Fruit fly (Drosophila melanogaster) whole organism, embryonic: ENCODE results near the gene CG3348.

Source experiments
- Antp ChIP-seq: fragments of 200-800 bp; sonication (Bioruptor generic); optimal IDR thresholded peaks from 3 replicates; lab custom pipeline; 2016; ENCODE audit warnings: missing biosample characterization, missing genetic modification characterization
- B-H2 ChIP-seq: fragments of 200-800 bp; sonication (Bioruptor generic); optimal IDR thresholded peaks from 2 replicates; lab custom pipeline; 2018; ENCODE audit warnings: missing biosample characterization, mild to moderate bottlenecking, missing genetic modification characterization
- Bdp1 ChIP-seq: fragments of 200-800 bp; sonication (Bioruptor generic); optimal IDR thresholded peaks from 3 replicates; lab custom pipeline; 2016; ENCODE audit warnings: missing biosample characterization, missing genetic modification characterization
- CG10366 ChIP-seq: fragments of 200-800 bp; sonication (Bioruptor generic); IDR thresholded peaks from 2 replicates; pipeline ENCODE4 v1.3.6; 2022; ENCODE audit warnings: missing biosample characterization, missing genetic modification characterization
- CG10543 ChIP-seq: fragments of 200-800 bp; sonication (Bioruptor generic); optimal IDR thresholded peaks from 3 replicates; lab custom pipeline; 2017; ENCODE audit warnings: missing biosample characterization, mild to moderate bottlenecking, missing genetic modification characterization, moderate library complexity
- CG12299 ChIP-seq: fragments of 200-800 bp; sonication (Bioruptor generic); optimal IDR thresholded peaks from 2 replicates; lab custom pipeline; 2018; ENCODE audit warnings: missing biosample characterization, mild to moderate bottlenecking, missing genetic modification characterization
- CG13287 ChIP-seq: fragments of 200-800 bp; sonication (Bioruptor generic); IDR thresholded peaks from 2 replicates; pipeline ENCODE4 v1.3.6; 2022; ENCODE audit warnings: missing biosample characterization, missing genetic modification characterization; ENCODE audit not compliant: partially characterized antibody
- CG13424 ChIP-seq: fragments of 200-800 bp; sonication (Bioruptor generic); optimal IDR thresholded peaks from 2 replicates; lab custom pipeline; 2019; ENCODE audit warnings: missing biosample characterization, mild to moderate bottlenecking, missing genetic modification characterization, moderate library complexity
- CG13624 ChIP-seq: fragments of 200-800 bp; sonication (Bioruptor generic); optimal IDR thresholded peaks from 2 replicates; lab custom pipeline; 2016; ENCODE audit warnings: missing biosample characterization, missing genetic modification characterization
- CG14965 ChIP-seq: fragments of 200-800 bp; sonication (Bioruptor generic); optimal IDR thresholded peaks from 2 replicates; lab custom pipeline; 2016; ENCODE audit warnings: missing biosample characterization, missing genetic modification characterization, borderline replicate concordance
- CG15696 ChIP-seq: fragments of 200-800 bp; sonication (Bioruptor generic); optimal IDR thresholded peaks from 2 replicates; lab custom pipeline; 2019; ENCODE audit warnings: missing biosample characterization, mild to moderate bottlenecking, missing genetic modification characterization, moderate library complexity
- CG16813 ChIP-seq: fragments of 200-800 bp; sonication (Bioruptor generic); IDR thresholded peaks from 3 replicates; pipeline ENCODE4 v1.3.6; 2022; ENCODE audit warnings: missing biosample characterization, missing genetic modification characterization; ENCODE audit not compliant: partially characterized antibody
- CG17829 ChIP-seq: fragments of 200-800 bp; optimal IDR thresholded peaks from 2 replicates; lab custom pipeline; 2019; ENCODE audit warnings: missing biosample characterization, mild to moderate bottlenecking, missing genetic modification characterization, moderate library complexity
- CG18011 ChIP-seq: fragments of 200-800 bp; sonication (Bioruptor generic); optimal IDR thresholded peaks from 2 replicates; lab custom pipeline; 2017; ENCODE audit warnings: missing biosample characterization, missing genetic modification characterization, mild to moderate bottlenecking, moderate library complexity, missing genotype
- CG18764 ChIP-seq: fragments of 200-800 bp; sonication (Bioruptor generic); optimal IDR thresholded peaks from 3 replicates; lab custom pipeline; 2016; ENCODE audit warnings: missing biosample characterization, missing genetic modification characterization
- CG3065 ChIP-seq: fragments of 200-800 bp; sonication (Bioruptor generic); optimal IDR thresholded peaks from 2 replicates; lab custom pipeline; 2016; ENCODE audit warnings: missing biosample characterization, missing genetic modification characterization
- CG42726 ChIP-seq: fragments of 200-800 bp; sonication (Bioruptor generic); IDR thresholded peaks from 2 replicates; pipeline ENCODE4 v1.3.6; 2022; ENCODE audit warnings: missing biosample characterization, missing genetic modification characterization; ENCODE audit not compliant: partially characterized antibody
- CG4404 ChIP-seq: fragments of 200-800 bp; sonication (Bioruptor generic); IDR thresholded peaks from 2 replicates; pipeline ENCODE4 v1.3.6; 2022; ENCODE audit warnings: missing biosample characterization, missing genetic modification characterization
- CG6654 ChIP-seq: fragments of 200-800 bp; sonication (Bioruptor generic); optimal IDR thresholded peaks from 2 replicates; lab custom pipeline; 2017; ENCODE audit warnings: missing biosample characterization, mild to moderate bottlenecking, missing genetic modification characterization
- CG7372 ChIP-seq: fragments of 200-800 bp; sonication (Bioruptor generic); IDR thresholded peaks from 2 replicates; pipeline ENCODE4 v1.3.6; 2022; ENCODE audit warnings: missing biosample characterization, missing genetic modification characterization
- CG9215 ChIP-seq: fragments of 200-800 bp; sonication (Bioruptor generic); IDR thresholded peaks from 2 replicates; pipeline ENCODE4 v1.3.6; 2022; ENCODE audit warnings: missing biosample characterization, missing genetic modification characterization
- CHES-1-like ChIP-seq: fragments of 200-800 bp; sonication (Bioruptor generic); optimal IDR thresholded peaks from 2 replicates; lab custom pipeline; 2016; ENCODE audit warnings: missing biosample characterization, missing genetic modification characterization
- D ChIP-seq, 2 experiments: fragments of 200-800 bp in 1 of 2; fragments of >200 bp in 1 of 2; sonication (Bioruptor generic) in 1 of 2; optimal IDR thresholded peaks; 2 replicates in 1 of 2; 3 replicates in 1 of 2; lab custom pipeline; 2017; ENCODE audit warnings: mild to moderate bottlenecking in 1 of 2, missing biosample characterization in 1 of 2, missing genetic modification characterization in 1 of 2, missing genetic modification reagents in 1 of 2
- Drgx ChIP-seq: fragments of 200-800 bp; sonication (Bioruptor generic); IDR thresholded peaks from 2 replicates; pipeline ENCODE4 v1.3.6; 2022; ENCODE audit warnings: missing biosample characterization, missing genetic modification characterization
- Fer1 ChIP-seq: fragments of 200-800 bp; sonication (Bioruptor generic); optimal IDR thresholded peaks from 2 replicates; lab custom pipeline; 2017; ENCODE audit warnings: missing biosample characterization, mild to moderate bottlenecking, missing genetic modification characterization
- HLH54F ChIP-seq: fragments of 200-800 bp; sonication (Bioruptor generic); optimal IDR thresholded peaks from 3 replicates; lab custom pipeline; 2016; ENCODE audit warnings: missing biosample characterization, missing genetic modification characterization
- Hr39 ChIP-seq: fragments of >200 bp; optimal IDR thresholded peaks from 2 replicates; lab custom pipeline; 2017
- Hsf ChIP-seq: fragments of 200-800 bp; sonication (Bioruptor generic); optimal IDR thresholded peaks from 3 replicates; lab custom pipeline; 2016; ENCODE audit warnings: missing biosample characterization, missing genetic modification characterization
- Jarid2 ChIP-seq: fragments of 200-800 bp; sonication (Bioruptor generic); optimal IDR thresholded peaks from 3 replicates; lab custom pipeline; 2017; ENCODE audit warnings: mild to moderate bottlenecking, missing biosample characterization, missing genetic modification reagents, missing genetic modification characterization
- Opbp ChIP-seq: fragments of 200-800 bp; sonication (Bioruptor generic); IDR thresholded peaks from 3 replicates; pipeline ENCODE4 v1.3.6; 2022; ENCODE audit warnings: missing biosample characterization, missing genetic modification characterization; ENCODE audit not compliant: partially characterized antibody
- Side ChIP-seq: fragments of 200-800 bp; sonication (Bioruptor generic); optimal IDR thresholded peaks from 2 replicates; lab custom pipeline; 2016; ENCODE audit warnings: missing biosample characterization, missing genetic modification characterization
- Sry-δ ChIP-seq: fragments of 200-800 bp; sonication (Bioruptor generic); optimal IDR thresholded peaks from 2 replicates; lab custom pipeline; 2016; ENCODE audit warnings: missing biosample characterization, missing genetic modification characterization
- Xrp1 ChIP-seq: fragments of 200-800 bp; sonication (Bioruptor generic); IDR thresholded peaks from 2 replicates; pipeline ENCODE4 v1.3.6; 2022; ENCODE audit warnings: missing biosample characterization, missing genetic modification characterization
- YL-1 ChIP-seq: fragments of 200-800 bp; sonication (Bioruptor generic); optimal IDR thresholded peaks from 3 replicates; lab custom pipeline; 2017; ENCODE audit warnings: missing biosample characterization, mild to moderate bottlenecking, missing genetic modification characterization
- abd-A ChIP-seq: fragments of 200-800 bp; sonication (Bioruptor generic); optimal IDR thresholded peaks from 3 replicates; lab custom pipeline; 2019; ENCODE audit warnings: missing biosample characterization, mild to moderate bottlenecking, missing genetic modification characterization, moderate library complexity
- ac ChIP-seq: fragments of 200-800 bp; sonication (Bioruptor generic); optimal IDR thresholded peaks from 3 replicates; lab custom pipeline; 2017; ENCODE audit warnings: missing biosample characterization, mild to moderate bottlenecking, missing genetic modification characterization
- az2 ChIP-seq: fragments of 200-800 bp; sonication (Bioruptor generic); optimal IDR thresholded peaks from 3 replicates; lab custom pipeline; 2016; ENCODE audit warnings: missing biosample characterization, missing genetic modification characterization
- cg ChIP-seq: fragments of 200-800 bp; sonication (Bioruptor generic); optimal IDR thresholded peaks from 3 replicates; lab custom pipeline; 2019; ENCODE audit warnings: missing biosample characterization, mild to moderate bottlenecking, missing genetic modification characterization, moderate library complexity
- dm ChIP-seq: fragments of 200-800 bp; sonication (Bioruptor generic); optimal IDR thresholded peaks from 3 replicates; lab custom pipeline; 2016; ENCODE audit warnings: missing biosample characterization, missing genetic modification characterization
- dpn ChIP-seq, 2 experiments: fragments of 200-800 bp; sonication (Bioruptor generic); optimal IDR thresholded peaks; 3 replicates each; lab custom pipeline; 2016; ENCODE audit warnings: missing biosample characterization in 2 of 2, missing genetic modification characterization in 2 of 2
- fd3F ChIP-seq: fragments of 200-800 bp; sonication (Bioruptor generic); optimal IDR thresholded peaks from 2 replicates; lab custom pipeline; 2018; ENCODE audit warnings: missing biosample characterization, mild to moderate bottlenecking, missing genetic modification characterization, moderate library complexity
- gce ChIP-seq: fragments of 200-800 bp; sonication (Bioruptor generic); IDR thresholded peaks from 3 replicates; pipeline ENCODE4 v1.3.6; 2022; ENCODE audit warnings: missing biosample characterization, missing genetic modification characterization
- hb ChIP-seq: fragments of 200-800 bp; sonication (Bioruptor generic); IDR thresholded peaks from 3 replicates; pipeline ENCODE4 v1.3.6; 2022; ENCODE audit warnings: missing biosample characterization, missing genetic modification characterization; ENCODE audit not compliant: partially characterized antibody
- pho ChIP-seq: fragments of 200-800 bp; sonication (Bioruptor generic); optimal IDR thresholded peaks from 2 replicates; lab custom pipeline; 2016; ENCODE audit warnings: missing biosample characterization, missing genetic modification characterization
- pum ChIP-seq: fragments of 200-800 bp; sonication (Bioruptor generic); optimal IDR thresholded peaks from 2 replicates; lab custom pipeline; 2016; ENCODE audit warnings: missing biosample characterization, missing genetic modification characterization
- pzg ChIP-seq: fragments of 200-800 bp; sonication (Bioruptor generic); optimal IDR thresholded peaks from 3 replicates; lab custom pipeline; 2018; ENCODE audit warnings: missing biosample characterization, mild to moderate bottlenecking, missing genetic modification characterization, moderate library complexity
- sob ChIP-seq: fragments of 200-800 bp; sonication (Bioruptor generic); IDR thresholded peaks from 2 replicates; pipeline ENCODE4 v1.3.6; 2022; ENCODE audit warnings: missing biosample characterization, missing genetic modification characterization
- trh ChIP-seq: fragments of 200-800 bp; sonication (Bioruptor generic); optimal IDR thresholded peaks from 2 replicates; lab custom pipeline; 2016; ENCODE audit warnings: missing biosample characterization, missing genetic modification characterization
- vvl ChIP-seq: fragments of 200-800 bp; sonication (Bioruptor generic); IDR thresholded peaks from 2 replicates; pipeline ENCODE4 v1.3.6; 2022; ENCODE audit warnings: missing biosample characterization, missing genetic modification characterization

Gene CG3348

DNA sequence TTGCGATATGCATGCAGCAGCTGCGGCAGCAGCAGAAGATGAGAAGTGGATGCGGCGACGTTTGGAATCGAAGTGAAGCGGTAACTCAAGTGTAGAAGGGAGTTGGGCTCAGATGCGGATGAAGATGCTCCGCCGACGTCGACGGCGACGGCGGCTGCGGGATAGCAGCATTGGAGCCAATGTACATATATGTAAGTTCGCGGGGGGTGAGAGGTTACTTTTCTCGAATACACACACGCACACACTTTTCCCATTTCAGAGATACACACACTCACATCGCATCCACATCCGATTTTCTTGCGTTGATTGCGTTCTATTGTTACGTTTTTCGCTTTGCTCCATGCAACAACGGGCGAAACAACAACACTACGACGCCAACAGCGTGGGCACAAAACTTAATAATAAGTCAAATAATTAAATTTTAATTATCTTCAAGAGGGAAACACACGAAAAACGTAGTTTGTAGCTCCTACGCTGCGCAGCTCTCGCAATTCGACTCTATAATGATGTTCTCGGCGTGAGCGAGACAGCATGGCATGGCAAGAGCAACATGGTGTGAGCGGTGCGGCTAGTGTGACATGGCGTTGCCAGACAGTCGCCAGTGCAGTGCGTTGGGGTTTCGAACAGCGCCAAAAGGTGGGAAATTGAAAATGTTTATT is 47.1 kb downstream of the CG3348 start, which contains the start of gene CG18766 (continued):
- TF ChIP-seq Bdp1 (GFP tag; lab: Kevin White, UChicago) (peak; percentile 9), Fer1 (no peak), Hsf (peak; percentile 27), dm (GFP tag; lab: Kevin White, UChicago) (peak; percentile 73), CG10543 (GFP tag; lab: Kevin White, UChicago) (peak; percentile 55), Hr39 (lab: Kevin White, UChicago) (no peak), CHES-1-like (GFP tag; lab: Kevin White, UChicago) (peak; percentile 51), dpn (GFP tag; optimal IDR thresholded peaks at IDR 0.05; lab: Kevin White, UChicago) (peak in 1 of 2 experiments; percentile 10), CG12299 (tag; lab: Kevin White, UChicago) (no peak), pho (GFP tag; lab: Kevin White, UChicago) (peak; percentile 45), pum (GFP tag; lab: Kevin White, UChicago) (no peak), Xrp1 (GFP tag; lab: Robert Waterston, UW) (peak; percentile 17; the same call in 1 of the 2 replicates), CG7372 (GFP tag; lab: Robert Waterston, UW) (no peak), CG10366 (GFP tag; lab: Robert Waterston, UW) (no peak), CG18011 (GFP tag; lab: Kevin White, UChicago) (peak; percentile 12), CG3065 (no peak), CG18764 (GFP tag; lab: Kevin White, UChicago) (no peak), CG6654 (GFP tag; lab: Kevin White, UChicago) (no peak), Side (GFP tag; lab: Kevin White, UChicago) (peak; percentile 36), trh (GFP tag; lab: Kevin White, UChicago) (no peak), pzg (GFP tag; lab: Kevin White, UChicago) (peak; percentile 82), CG42726 (peak; percentile 71; the same call in 1 of the 2 replicates), sob (GFP tag; lab: Robert Waterston, UW) (no peak), YL-1 (peak; percentile 94), hb (GFP tag; lab: Robert Waterston, UW) (0 out of 3 replicates have a peak, but pooled peaks have one; percentile 20), ac (GFP tag; lab: Kevin White, UChicago) (no peak), CG15696 (peak; percentile 16), CG13287 (GFP tag; lab: Robert Waterston, UW) (peak; percentile 47; the same call in 1 of the 2 replicates), cg (GFP tag; lab: Kevin White, UChicago) (peak; percentile 84), vvl (GFP tag; lab: Robert Waterston, UW) (peak; percentile 53), CG14965 (GFP tag; lab: Kevin White, UChicago) (no peak), az2 (GFP tag; lab: Kevin White, UChicago) (no peak), CG16813 (GFP tag; lab: Robert Waterston, UW) (0 out of 3 replicates have a peak, but pooled peaks have one; percentile 21), Jarid2 (GFP tag; lab: Kevin White, UChicago) (peak; percentile 33), CG13424 (tag; lab: Kevin White, UChicago) (no peak), fd3F (no peak), HLH54F (GFP tag; lab: Kevin White, UChicago) (no peak), B-H2 (peak; percentile 20), CG13624 (GFP tag; lab: Kevin White, UChicago) (peak; percentile 71), Drgx (peak; percentile 10; the same call in 1 of the 2 replicates), gce (GFP tag; lab: Robert Waterston, UW) (0 out of 3 replicates have a peak, but pooled peaks have one; percentile 13), CG4404 (GFP tag; lab: Robert Waterston, UW) (no peak; the same call in 1 of the 2 replicates), Antp (GFP tag; lab: Kevin White, UChicago) (peak; percentile 49), Opbp (GFP tag; lab: Robert Waterston, UW) (peak; percentile 49; the same call in 2 of the 3 replicates), CG9215 (GFP tag; lab: Robert Waterston, UW) (no peak), abd-A (peak; percentile 63), D (optimal IDR thresholded peaks at IDR 0.05; lab: Kevin White, UChicago) (peak; percentile 23), D (GFP tag; optimal IDR thresholded peaks at IDR 0.05; lab: Kevin White, UChicago) (no peak), Sry-δ (peak; percentile 56), CG17829 (no peak)
